Worm (Caenorhabditis elegans) whole organism, L2 larva: ENCODE data around the gene sams-1.

ENCODE experiments used
- C34F6.9 ChIP-seq: fragments of 150-350 bp; optimal IDR thresholded peaks from 2 replicates; lab custom pipeline; 2014; ENCODE audit warnings: missing biosample characterization, missing genetic modification characterization
- F13H6.1 ChIP-seq: sonication (generic microtip); optimal IDR thresholded peaks from 2 replicates; lab custom pipeline; 2016; ENCODE audit warnings: missing genetic modification characterization, missing compliant biosample characterization
- R02D3.7 ChIP-seq: fragments of 150-350 bp; optimal IDR thresholded peaks from 2 replicates; lab custom pipeline; 2014; ENCODE audit warnings: missing biosample characterization, missing genetic modification characterization
- Y55F3AM.14 ChIP-seq: fragments of 200-800 bp; sonication (Bioruptor generic); optimal IDR thresholded peaks from 2 replicates; lab custom pipeline; 2018; ENCODE audit warnings: mild to moderate bottlenecking, missing genetic modification characterization, missing compliant biosample characterization
- ZK546.5 ChIP-seq: sonication (generic microtip); optimal IDR thresholded peaks from 2 replicates; lab custom pipeline; 2017; ENCODE audit warnings: missing biosample characterization, missing genetic modification characterization
- alr-1 ChIP-seq: fragments of 150-350 bp; optimal IDR thresholded peaks from 2 replicates; lab custom pipeline; 2014; ENCODE audit warnings: missing biosample characterization, missing genetic modification characterization
- aly-2 ChIP-seq: fragments of 150-350 bp; optimal IDR thresholded peaks from 2 replicates; lab custom pipeline; 2014; ENCODE audit warnings: missing biosample characterization, missing genetic modification characterization
- ama-1 ChIP-seq: fragments of 150-350 bp; optimal IDR thresholded peaks from 2 replicates; lab custom pipeline; 2018; ENCODE audit warnings: inconsistent platforms
- blmp-1 ChIP-seq: sonication (generic microtip); optimal IDR thresholded peaks from 2 replicates; lab custom pipeline; 2017; ENCODE audit warnings: missing genetic modification characterization, mild to moderate bottlenecking, missing compliant biosample characterization, antibody characterized with exemption, moderate library complexity; ENCODE audit not compliant: insufficient read depth
- ceh-16 ChIP-seq: fragments of 150-350 bp; optimal IDR thresholded peaks from 2 replicates; lab custom pipeline; 2014; ENCODE audit warnings: missing biosample characterization, missing genetic modification characterization
- ceh-82 ChIP-seq: fragments of 150-350 bp; optimal IDR thresholded peaks from 2 replicates; lab custom pipeline; 2014; ENCODE audit warnings: missing biosample characterization, missing genetic modification characterization
- crh-2 ChIP-seq: sonication (generic microtip); optimal IDR thresholded peaks from 2 replicates; lab custom pipeline; 2017; ENCODE audit warnings: missing biosample characterization, missing genetic modification characterization
- dmd-4 ChIP-seq: sonication (generic microtip); optimal IDR thresholded peaks from 2 replicates; lab custom pipeline; 2017; ENCODE audit warnings: missing biosample characterization, missing genetic modification characterization
- egl-27 ChIP-seq: sonication (generic microtip); optimal IDR thresholded peaks from 3 replicates; lab custom pipeline; 2017; ENCODE audit warnings: missing biosample characterization, missing genetic modification reagents, missing genetic modification characterization
- elt-1 ChIP-seq: fragments of 150-350 bp; optimal IDR thresholded peaks from 2 replicates; lab custom pipeline; 2014; ENCODE audit warnings: missing biosample characterization, missing genetic modification characterization
- elt-3 ChIP-seq: sonication (generic microtip); optimal IDR thresholded peaks from 2 replicates; lab custom pipeline; 2017; ENCODE audit warnings: missing biosample characterization, missing genetic modification characterization
- fos-1 ChIP-seq: fragments of 150-350 bp; optimal IDR thresholded peaks from 2 replicates; lab custom pipeline; 2014; ENCODE audit warnings: missing biosample characterization, missing genetic modification characterization
- gmeb-1 ChIP-seq: fragments of 150-350 bp; optimal IDR thresholded peaks from 2 replicates; lab custom pipeline; 2014; ENCODE audit warnings: missing biosample characterization, missing genetic modification characterization
- lin-11 ChIP-seq: fragments of 150-350 bp; sonication (generic microtip); optimal IDR thresholded peaks from 2 replicates; lab custom pipeline; 2014; ENCODE audit warnings: missing biosample characterization, missing genetic modification characterization, inconsistent platforms, mixed read lengths
- lin-13 ChIP-seq: fragments of 150-350 bp; optimal IDR thresholded peaks from 2 replicates; lab custom pipeline; 2014; ENCODE audit warnings: missing biosample characterization, missing genetic modification reagents, missing genetic modification characterization
- lin-39 ChIP-seq: fragments of 150-350 bp; optimal IDR thresholded peaks from 2 replicates; lab custom pipeline; 2014; ENCODE audit warnings: missing biosample characterization, missing genetic modification reagents, missing genetic modification characterization
- lsy-2 ChIP-seq, 2 experiments: fragments of 150-350 bp in 1 of 2; sonication (generic microtip) in 1 of 2; optimal IDR thresholded peaks; 2 replicates each; lab custom pipeline; 2014 to 2017; ENCODE audit warnings: missing biosample characterization in 2 of 2, missing genetic modification characterization in 2 of 2
- mab-5 ChIP-seq: fragments of 150-350 bp; optimal IDR thresholded peaks from 2 replicates; lab custom pipeline; 2014; ENCODE audit warnings: missing biosample characterization, missing genetic modification characterization
- mbf-1 ChIP-seq: sonication (generic microtip); optimal IDR thresholded peaks from 2 replicates; lab custom pipeline; 2017; ENCODE audit warnings: missing biosample characterization, missing genetic modification characterization
- mdl-1 ChIP-seq, 2 experiments: fragments of 150-350 bp in 1 of 2; sonication (generic microtip) in 1 of 2; optimal IDR thresholded peaks; 2 replicates each; lab custom pipeline; 2017; ENCODE audit warnings: missing biosample characterization in 2 of 2, missing genetic modification characterization in 2 of 2
- nhr-10 ChIP-seq: sonication (generic microtip); optimal IDR thresholded peaks from 2 replicates; lab custom pipeline; 2017; ENCODE audit warnings: missing biosample characterization, missing genetic modification characterization
- nhr-11 ChIP-seq: fragments of 150-350 bp; optimal IDR thresholded peaks from 2 replicates; lab custom pipeline; 2014; ENCODE audit warnings: missing biosample characterization, missing genetic modification characterization
- nhr-12 ChIP-seq: fragments of 150-350 bp; optimal IDR thresholded peaks from 2 replicates; lab custom pipeline; 2014; ENCODE audit warnings: missing biosample characterization, missing genetic modification characterization
- nhr-129 ChIP-seq: fragments of 150-350 bp; optimal IDR thresholded peaks from 2 replicates; lab custom pipeline; 2014; ENCODE audit warnings: missing biosample characterization, missing genetic modification characterization
- nhr-21 ChIP-seq: fragments of 150-350 bp; optimal IDR thresholded peaks from 2 replicates; lab custom pipeline; 2014; ENCODE audit warnings: missing biosample characterization, missing genetic modification characterization
- nhr-23 ChIP-seq: fragments of 150-350 bp; optimal IDR thresholded peaks from 2 replicates; lab custom pipeline; 2014; ENCODE audit warnings: missing biosample characterization, missing genetic modification reagents, missing genetic modification characterization
- nhr-237 ChIP-seq: fragments of 150-350 bp; optimal IDR thresholded peaks from 2 replicates; lab custom pipeline; 2014; ENCODE audit warnings: missing biosample characterization, missing genetic modification characterization
- nhr-25 ChIP-seq: fragments of 150-350 bp; sonication (generic microtip); optimal IDR thresholded peaks from 3 replicates; lab custom pipeline; 2014; ENCODE audit warnings: missing biosample characterization, missing genetic modification characterization
- nhr-6 ChIP-seq: fragments of 150-350 bp; optimal IDR thresholded peaks from 2 replicates; lab custom pipeline; 2014; ENCODE audit warnings: missing biosample characterization, missing genetic modification characterization
- nhr-77 ChIP-seq: fragments of 150-350 bp; optimal IDR thresholded peaks from 2 replicates; lab custom pipeline; 2014; ENCODE audit warnings: missing biosample characterization, missing genetic modification characterization
- peb-1 ChIP-seq: fragments of 150-350 bp; optimal IDR thresholded peaks from 2 replicates; lab custom pipeline; 2014; ENCODE audit warnings: missing biosample characterization, missing genetic modification characterization
- sem-4 ChIP-seq: fragments of 150-350 bp; optimal IDR thresholded peaks from 2 replicates; lab custom pipeline; 2014; ENCODE audit warnings: missing biosample characterization, missing genetic modification reagents, missing genetic modification characterization
- skn-1 ChIP-seq: sonication (generic microtip); optimal IDR thresholded peaks from 2 replicates; lab custom pipeline; 2017; ENCODE audit warnings: missing biosample characterization, missing genetic modification characterization
- sma-3 ChIP-seq: sonication (generic microtip); optimal IDR thresholded peaks from 2 replicates; lab custom pipeline; 2016; ENCODE audit warnings: missing genetic modification reagents, missing genetic modification characterization, missing compliant biosample characterization
- sma-9 ChIP-seq, 2 experiments: fragments of 150-350 bp in 1 of 2; sonication (generic microtip) in 1 of 2; optimal IDR thresholded peaks; 2 replicates each; lab custom pipeline; 2014 to 2016; ENCODE audit warnings: missing genetic modification characterization in 2 of 2, mild to moderate bottlenecking in 1 of 2, missing biosample characterization in 1 of 2, missing compliant biosample characterization in 1 of 2, missing genetic modification reagents in 1 of 2, moderate library complexity in 1 of 2
- snpc-4 ChIP-seq: fragments of 150-350 bp; optimal IDR thresholded peaks from 2 replicates; lab custom pipeline; 2014; ENCODE audit warnings: missing biosample characterization, missing genetic modification characterization
- unc-39 ChIP-seq: fragments of 150-350 bp; optimal IDR thresholded peaks from 2 replicates; lab custom pipeline; 2014; ENCODE audit warnings: missing biosample characterization, missing genetic modification characterization
- unc-55 ChIP-seq: fragments of 150-350 bp; sonication (generic microtip); optimal IDR thresholded peaks from 3 replicates; lab custom pipeline; 2014; ENCODE audit warnings: missing biosample characterization, missing genetic modification reagents, missing genetic modification characterization
- unc-62 ChIP-seq: fragments of 150-350 bp; optimal IDR thresholded peaks from 2 replicates; lab custom pipeline; 2014; ENCODE audit warnings: missing biosample characterization, missing genetic modification reagents, missing genetic modification characterization
- zag-1 ChIP-seq: fragments of 150-350 bp; optimal IDR thresholded peaks from 2 replicates; lab custom pipeline; 2014; ENCODE audit warnings: missing biosample characterization, missing genetic modification characterization
- ztf-1 ChIP-seq: fragments of 200-800 bp; sonication (Bioruptor generic); conservative IDR thresholded peaks from 2 replicates; pipeline ENCODE4 v1.3.6; 2022; ENCODE audit warnings: missing genetic modification characterization, missing compliant biosample characterization
- ztf-11 ChIP-seq: sonication (generic microtip); optimal IDR thresholded peaks from 2 replicates; lab custom pipeline; 2017; ENCODE audit warnings: missing biosample characterization, missing genetic modification characterization
- ztf-4 ChIP-seq: fragments of 150-350 bp; optimal IDR thresholded peaks from 2 replicates; lab custom pipeline; 2014; ENCODE audit warnings: missing biosample characterization, missing genetic modification characterization

sams-1 gene

DNA sequence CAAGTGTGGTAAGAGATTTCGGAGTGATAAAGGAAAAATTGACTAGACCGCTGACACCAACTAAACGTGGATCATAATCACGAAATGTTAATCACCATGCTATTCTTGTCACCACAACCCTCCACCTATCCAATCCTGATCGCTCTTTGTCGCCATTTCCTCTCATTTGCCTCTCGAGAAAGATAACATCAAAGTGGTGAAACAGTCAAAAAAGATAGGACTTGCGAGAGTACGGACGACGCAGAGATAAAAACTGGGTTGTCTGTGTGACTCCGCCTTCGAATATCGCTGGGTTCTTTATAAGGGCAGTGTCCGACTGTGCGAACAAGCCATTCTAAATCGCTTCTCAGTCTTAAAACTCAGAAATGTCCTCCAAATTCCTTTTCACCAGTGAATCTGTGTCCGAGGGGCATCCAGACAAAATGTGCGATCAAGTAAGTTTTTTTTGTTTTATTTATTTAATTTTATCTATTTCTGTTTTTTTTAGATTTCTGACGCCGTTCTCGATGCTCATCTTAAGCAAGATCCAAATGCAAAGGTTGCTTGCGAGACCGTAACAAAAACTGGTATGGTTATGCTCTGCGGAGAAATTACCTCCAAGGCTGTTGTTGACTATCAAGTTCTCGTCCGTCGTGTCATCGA is at the start of gene sams-1:
Gene sams-1 (plus strand): TSS at position 300 of the 642 bp plus-strand sequence.
- no peak for TF ChIP-seq elt-3 (tag; lab: Kevin White, UChicago)
- TF ChIP-seq ztf-11 (tag; lab: Kevin White, UChicago): no peak
- no peak for TF ChIP-seq elt-1 (tag; lab: Kevin White, UChicago)
- TF ChIP-seq unc-55 (GFP tag; lab: Kevin White, UChicago): no peak
- TF ChIP-seq aly-2 (tag; lab: Kevin White, UChicago): no peak
- no peak for TF ChIP-seq Y55F3AM.14 (GFP tag; lab: Kevin White, UChicago)
- TF ChIP-seq nhr-10 (tag; lab: Kevin White, UChicago): no peak
- peak; percentile 23 for TF ChIP-seq nhr-129
- TF ChIP-seq fos-1: peak; percentile 71
- no peak for TF ChIP-seq nhr-23 (tag; lab: Kevin White, UChicago)
- no peak for TF ChIP-seq ztf-1 (GFP tag; lab: Robert Waterston, UW)
- no peak for TF ChIP-seq unc-62 (GFP tag; lab: Kevin White, UChicago)
- TF ChIP-seq nhr-6 (tag; lab: Kevin White, UChicago): no peak
- TF ChIP-seq unc-39 (tag; lab: Kevin White, UChicago): no peak
- no peak for TF ChIP-seq R02D3.7
- peak; percentile 10 for TF ChIP-seq egl-27 (tag; lab: Kevin White, UChicago)
- no peak for TF ChIP-seq zag-1 (tag; lab: Kevin White, UChicago)
- no peak for TF ChIP-seq sma-3
- peak; percentile 46 for TF ChIP-seq ama-1
- no peak for TF ChIP-seq nhr-21 (tag; lab: Kevin White, UChicago)
- TF ChIP-seq lin-11 (tag; lab: Kevin White, UChicago): no peak
- TF ChIP-seq skn-1 (tag; lab: Kevin White, UChicago): no peak
- peak; percentile 37 for TF ChIP-seq ceh-16 (tag; lab: Kevin White, UChicago)
- no peak for TF ChIP-seq ZK546.5 (tag; lab: Kevin White, UChicago)
- TF ChIP-seq mbf-1: no peak
- TF ChIP-seq dmd-4 (tag; lab: Kevin White, UChicago): no peak
- TF ChIP-seq nhr-237: no peak
- TF ChIP-seq C34F6.9 (tag; lab: Kevin White, UChicago): no peak
- TF ChIP-seq ceh-82 (tag; lab: Kevin White, UChicago): no peak
- no peak for TF ChIP-seq lin-39 (tag; lab: Kevin White, UChicago)
- peak; percentile 19 for TF ChIP-seq nhr-25 (tag; lab: Kevin White, UChicago)
- peak in 1 of 2 experiments; percentile 2 for TF ChIP-seq mdl-1 (tag; optimal IDR thresholded peaks at IDR 0.05; lab: Kevin White, UChicago)
- TF ChIP-seq lin-13: no peak
- TF ChIP-seq sem-4 (tag; lab: Kevin White, UChicago): no peak
- no peak for TF ChIP-seq gmeb-1 (tag; lab: Kevin White, UChicago)
- TF ChIP-seq nhr-11 (tag; lab: Kevin White, UChicago): no peak
- TF ChIP-seq F13H6.1 (tag; lab: Kevin White, UChicago): no peak
- TF ChIP-seq blmp-1: no peak
- no peak for TF ChIP-seq alr-1 (tag; lab: Kevin White, UChicago)
- no peak for TF ChIP-seq lsy-2 (tag; optimal IDR thresholded peaks at IDR 0.05; lab: Kevin White, UChicago)
- TF ChIP-seq crh-2 (tag; lab: Kevin White, UChicago): no peak
- no peak for TF ChIP-seq peb-1 (tag; lab: Kevin White, UChicago)
- TF ChIP-seq sma-9 (GFP tag; optimal IDR thresholded peaks at IDR 0.05; lab: Kevin White, UChicago): peak; percentile 68
- no peak for TF ChIP-seq sma-9 (tag; optimal IDR thresholded peaks at IDR 0.05; lab: Kevin White, UChicago)
- TF ChIP-seq mab-5 (tag; lab: Kevin White, UChicago): no peak
- no peak for TF ChIP-seq snpc-4
- no peak for TF ChIP-seq nhr-12 (tag; lab: Kevin White, UChicago)
- TF ChIP-seq ztf-4: no peak
- no peak for TF ChIP-seq nhr-77 (tag; lab: Kevin White, UChicago)
- TF ChIP-seq, all 48 proteins: peak for 8
